Worm (Caenorhabditis elegans) whole organism, L1 larva: Measurements from ENCODE around the gene F32D8.4.

Source experiments
- aly-2 ChIP-seq: fragments of 150-350 bp; optimal IDR thresholded peaks from 2 replicates; lab custom pipeline; 2014; ENCODE audit warnings: missing biosample characterization, missing genetic modification characterization
- blmp-1 ChIP-seq: fragments of 150-350 bp; optimal IDR thresholded peaks from 2 replicates; lab custom pipeline; 2014; ENCODE audit warnings: missing biosample characterization, missing genetic modification characterization
- nhr-11 ChIP-seq: fragments of 150-350 bp; optimal IDR thresholded peaks from 2 replicates; lab custom pipeline; 2014; ENCODE audit warnings: missing biosample characterization, missing genetic modification characterization
- swsn-7 ChIP-seq: sonication (generic microtip); optimal IDR thresholded peaks from 2 replicates; lab custom pipeline; 2016; ENCODE audit warnings: missing genetic modification characterization, missing compliant biosample characterization
- zip-4 ChIP-seq: fragments of 200-800 bp; sonication (Bioruptor generic); optimal IDR thresholded peaks from 2 replicates; lab custom pipeline; 2018; ENCODE audit warnings: mild to moderate bottlenecking, missing genetic modification characterization, moderate library complexity, missing compliant biosample characterization
- ztf-4 ChIP-seq: fragments of 150-350 bp; optimal IDR thresholded peaks from 2 replicates; lab custom pipeline; 2014; ENCODE audit warnings: missing biosample characterization, missing genetic modification characterization

- TF ChIP-seq nhr-11 (tag; lab: Kevin White, UChicago) (no peak), blmp-1 (no peak), zip-4 (GFP tag; lab: Kevin White, UChicago) (no peak), swsn-7 (tag; lab: Kevin White, UChicago) (no peak), aly-2 (tag; lab: Kevin White, UChicago) (no peak), ztf-4 (tag; lab: Kevin White, UChicago) (no peak)
These were observed 15.7 kb upstream of the F32D8.4 start, which contains the start of gene zzz-1 for ce11 chrV:10909071-10909470.
